Worm (Caenorhabditis elegans): Measurements from ENCODE around the gene pqn-41.

pqn-41 gene

DNA sequence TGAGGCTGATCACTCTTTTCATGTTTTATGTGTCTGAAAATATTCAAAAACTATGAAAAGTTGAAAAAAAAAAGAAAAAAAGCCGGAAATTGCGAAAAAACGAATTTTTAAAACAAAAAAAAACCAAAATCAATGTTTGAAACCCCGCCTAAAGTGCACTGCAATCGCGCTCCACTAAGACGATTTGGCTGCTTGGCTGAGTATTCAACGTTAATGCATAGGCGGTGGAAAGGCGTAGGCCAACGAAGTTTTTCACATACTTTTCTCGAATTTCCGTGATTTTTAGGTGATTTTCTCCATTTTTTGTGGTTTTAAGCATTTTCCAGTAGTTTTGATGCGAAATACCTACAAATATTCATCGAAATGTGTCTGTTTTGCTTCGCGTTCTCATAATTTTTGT is 44.5 kb downstream of the pqn-41 start, which contains the start of the genes polh-1 and rps-22 (continued):
- TF ChIP-seq zag-1 (tag; optimal IDR thresholded peaks at IDR 0.05) (peak; percentile 77), ztf-4 (tag; optimal IDR thresholded peaks at IDR 0.05) (peak; percentile 50), mab-5 (tag; optimal IDR thresholded peaks at IDR 0.05) (peak; percentile 77), nhr-23 (tag; optimal IDR thresholded peaks at IDR 0.05) (no peak), skn-1 (tag; optimal IDR thresholded peaks at IDR 0.05) (no peak), lin-39 (tag; optimal IDR thresholded peaks at IDR 0.05) (peak; percentile 60), F13H6.1 (tag; optimal IDR thresholded peaks at IDR 0.05) (peak; percentile 81), unc-55 (GFP tag; optimal IDR thresholded peaks at IDR 0.05) (peak; percentile 98), ama-1 (optimal IDR thresholded peaks at IDR 0.05) (peak; percentile 72)

DNA sequence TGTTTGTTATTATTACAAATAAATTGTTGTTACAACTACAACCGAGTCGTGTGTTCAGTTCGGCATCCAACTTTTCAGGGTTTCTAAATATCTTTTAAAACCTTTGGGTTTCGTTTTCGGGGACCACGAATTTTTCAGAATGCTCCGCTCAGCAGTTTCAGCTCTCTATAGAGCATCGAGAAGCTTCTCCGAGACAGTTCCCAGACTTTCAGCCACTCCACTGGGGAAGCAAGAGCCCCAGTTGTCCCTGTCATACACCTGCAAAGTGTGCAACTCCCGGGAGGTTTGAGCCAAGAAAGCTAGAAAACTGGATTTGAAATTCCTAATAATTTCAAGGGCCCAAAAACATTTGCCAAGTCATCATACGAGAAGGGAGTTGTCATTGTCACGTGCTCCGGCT is 45.6 kb downstream of the pqn-41 start, which contains the start of gene F53A3.7:
Gene F53A3.7 (plus strand): TSS at position 139 of the 400 bp plus-strand sequence.
- TF ChIP-seq sem-4 (tag; optimal IDR thresholded peaks at IDR 0.05) (peak; percentile 13), lsy-2 (tag; optimal IDR thresholded peaks at IDR 0.05) (peak; percentile 23 to 31), blmp-1 (tag; optimal IDR thresholded peaks at IDR 0.05; ENCODE audit: insufficient read depth) (no peak), ama-1 (optimal IDR thresholded peaks at IDR 0.05) (peak; percentile 15)

DNA sequence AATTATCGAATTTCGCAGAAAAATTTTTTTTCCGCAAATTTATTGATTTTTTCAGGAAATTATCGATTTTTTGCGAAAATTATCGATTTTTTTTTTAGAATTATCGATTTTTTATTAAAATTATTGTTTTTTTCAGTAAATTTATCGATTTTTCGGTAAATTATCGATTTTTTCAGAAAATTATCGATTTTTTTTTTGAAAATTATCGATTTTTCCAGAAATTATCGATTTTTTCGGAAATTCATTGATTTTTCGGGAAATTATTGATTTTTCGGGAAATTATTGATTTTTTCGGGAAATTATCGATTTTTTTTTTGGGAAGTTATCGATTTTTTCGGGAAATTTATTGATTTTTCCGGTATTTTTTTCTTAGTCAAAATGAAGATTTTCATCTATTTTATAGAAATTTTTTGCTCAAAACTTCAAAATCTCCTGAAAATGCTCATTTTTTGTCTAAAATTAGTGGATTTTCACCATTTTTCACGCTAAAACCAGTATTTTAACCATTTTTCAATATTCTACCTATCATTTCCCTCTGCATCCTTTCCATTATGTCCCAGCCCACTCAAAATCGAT is 49.9 kb downstream of the pqn-41 start:
- TF ChIP-seq nhr-25 (tag; optimal IDR thresholded peaks at IDR 0.05) (no peak), mab-5 (tag; optimal IDR thresholded peaks at IDR 0.05) (no peak), nhr-23 (tag; optimal IDR thresholded peaks at IDR 0.05) (no peak), sem-4 (tag; optimal IDR thresholded peaks at IDR 0.05) (no peak), ceh-16 (tag; optimal IDR thresholded peaks at IDR 0.05) (no peak)

DNA sequence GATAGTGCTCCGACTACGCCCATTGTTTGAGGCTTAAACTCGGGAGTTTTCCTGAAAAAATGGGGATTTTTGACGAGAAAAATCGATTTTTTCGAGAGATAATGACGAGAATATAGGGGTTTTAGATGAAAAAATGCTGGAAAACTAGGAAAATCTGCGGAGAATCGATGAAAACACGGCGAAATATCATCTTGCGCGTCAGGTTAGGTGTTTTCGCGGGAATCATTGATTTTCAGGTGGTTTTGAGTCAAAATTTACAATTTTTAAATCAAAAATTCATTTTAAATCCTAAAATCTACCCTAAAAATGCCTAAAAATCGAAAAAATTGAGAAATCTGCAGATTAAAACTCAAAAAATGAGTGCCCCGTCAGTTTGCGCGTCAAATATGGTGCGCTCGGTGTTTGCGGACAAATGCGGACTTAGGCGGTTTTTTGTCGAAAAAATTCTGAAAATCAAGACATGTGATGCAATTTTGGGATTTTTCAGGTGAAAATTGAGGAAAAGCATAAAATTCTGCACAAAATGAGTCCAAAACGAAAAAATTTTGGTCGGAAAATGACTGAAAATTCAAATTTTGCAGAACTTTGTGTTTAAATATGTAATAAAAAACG is 56.2 kb downstream of the pqn-41 start, which contains the start of gene mboa-6:
Gene mboa-6 (minus strand): TSS at position 51 of the 612 bp plus-strand sequence.
- TF ChIP-seq unc-55 (GFP tag; optimal IDR thresholded peaks at IDR 0.05) (peak; percentile 37), ztf-4 (tag; optimal IDR thresholded peaks at IDR 0.05) (no peak)

DNA sequence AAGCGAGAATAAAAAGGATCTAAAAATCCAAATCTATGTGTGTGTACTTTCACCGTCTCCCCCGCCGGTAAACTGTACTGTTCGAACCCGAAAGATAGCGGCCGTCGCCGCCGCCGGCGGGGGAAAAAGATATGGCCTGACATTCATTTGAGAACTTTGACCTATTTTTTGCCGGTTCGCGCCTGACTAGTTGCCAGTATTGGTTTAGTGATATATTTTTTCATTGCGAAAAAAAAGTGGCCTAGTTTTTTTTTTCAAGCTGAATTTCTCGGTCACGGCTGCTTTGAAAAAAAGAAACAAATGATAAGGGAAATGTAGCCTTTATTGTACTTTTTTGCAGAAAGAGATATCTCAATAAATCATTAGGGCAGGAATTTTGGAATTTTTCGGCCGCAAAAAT is 56.8 kb downstream of the pqn-41 start:
- TF ChIP-seq fos-1 (tag; optimal IDR thresholded peaks at IDR 0.05) (peak; percentile 6), lin-13 (GFP tag; optimal IDR thresholded peaks at IDR 0.05) (no peak)

DNA sequence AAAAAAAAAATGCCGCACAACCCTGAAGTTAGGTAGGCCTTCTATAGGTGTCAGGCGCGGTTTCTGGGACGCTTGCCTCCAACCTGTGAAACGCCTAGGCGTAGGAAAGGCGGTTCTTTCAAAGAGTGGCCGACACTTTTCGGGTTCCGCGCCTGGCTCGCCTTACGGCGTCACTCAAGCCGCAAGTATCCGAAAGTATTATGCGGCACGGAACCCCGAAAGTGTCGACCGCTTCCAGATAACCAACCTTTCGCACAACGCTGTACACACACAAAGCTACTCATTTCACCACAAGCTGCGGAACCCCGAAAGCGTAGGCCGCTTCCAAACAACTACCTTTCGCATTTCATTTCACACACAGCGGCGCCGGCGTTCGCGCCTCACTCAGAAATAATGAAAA is 57.4 kb downstream of the pqn-41 start:
- TF ChIP-seq ceh-16 (tag; optimal IDR thresholded peaks at IDR 0.05) (no peak), aly-2 (tag; optimal IDR thresholded peaks at IDR 0.05) (no peak), zag-1 (tag; optimal IDR thresholded peaks at IDR 0.05) (no peak), lin-11 (tag; optimal IDR thresholded peaks at IDR 0.05) (no peak), ZK546.5 (tag; optimal IDR thresholded peaks at IDR 0.05) (no peak), nhr-11 (tag; optimal IDR thresholded peaks at IDR 0.05) (no peak), nhr-6 (tag; optimal IDR thresholded peaks at IDR 0.05) (no peak), alr-1 (tag; optimal IDR thresholded peaks at IDR 0.05) (no peak), dmd-4 (tag; optimal IDR thresholded peaks at IDR 0.05) (no peak), nhr-237 (tag; optimal IDR thresholded peaks at IDR 0.05) (no peak), sma-3 (GFP tag; optimal IDR thresholded peaks at IDR 0.05) (no peak), nhr-77 (tag; optimal IDR thresholded peaks at IDR 0.05) (no peak), ama-1 (optimal IDR thresholded peaks at IDR 0.05) (no peak), C34F6.9 (tag; optimal IDR thresholded peaks at IDR 0.05) (no peak), lsy-2 (tag; optimal IDR thresholded peaks at IDR 0.05) (no peak), unc-39 (tag; optimal IDR thresholded peaks at IDR 0.05) (no peak), ceh-82 (tag; optimal IDR thresholded peaks at IDR 0.05) (no peak), nhr-10 (tag; optimal IDR thresholded peaks at IDR 0.05) (no peak), skn-1 (tag; optimal IDR thresholded peaks at IDR 0.05) (no peak), snpc-4 (tag; optimal IDR thresholded peaks at IDR 0.05) (no peak)

Data from whole organism, L2 larva.